Worm (Caenorhabditis elegans) whole organism, late embryonic: ENCODE results near the gene oac-40.

Source experiments
- C08G9.2 ChIP-seq: sonication (generic microtip); optimal IDR thresholded peaks from 2 replicates; lab custom pipeline; 2016; ENCODE audit warnings: mild to moderate bottlenecking, missing genetic modification characterization, moderate library complexity, missing compliant biosample characterization
- F13H6.1 ChIP-seq: sonication (generic microtip); optimal IDR thresholded peaks from 2 replicates; lab custom pipeline; 2016; ENCODE audit warnings: missing genetic modification characterization, missing compliant biosample characterization
- ahr-1 ChIP-seq: sonication (generic microtip); optimal IDR thresholded peaks from 2 replicates; lab custom pipeline; 2016; ENCODE audit warnings: missing genetic modification characterization, missing compliant biosample characterization
- ama-1 ChIP-seq: fragments of 150-350 bp; optimal IDR thresholded peaks from 2 replicates; lab custom pipeline; 2014
- ceh-18 ChIP-seq: sonication (generic microtip); optimal IDR thresholded peaks from 2 replicates; lab custom pipeline; 2016; ENCODE audit warnings: missing genetic modification characterization, missing compliant biosample characterization
- ceh-19 ChIP-seq: fragments of 200-800 bp; sonication (Bioruptor generic); optimal IDR thresholded peaks from 2 replicates; lab custom pipeline; 2018; ENCODE audit warnings: mild to moderate bottlenecking, missing genetic modification characterization, missing compliant biosample characterization
- ceh-2 ChIP-seq: sonication (generic microtip); optimal IDR thresholded peaks from 2 replicates; lab custom pipeline; 2016; ENCODE audit warnings: missing genotype, missing genetic modification characterization, missing compliant biosample characterization
- ceh-24 ChIP-seq: sonication (generic microtip); optimal IDR thresholded peaks from 2 replicates; lab custom pipeline; 2016; ENCODE audit warnings: mild to moderate bottlenecking, missing genetic modification characterization, missing compliant biosample characterization
- ceh-30 ChIP-seq: fragments of 150-350 bp; optimal IDR thresholded peaks from 2 replicates; lab custom pipeline; 2014; ENCODE audit warnings: missing biosample characterization, missing genetic modification characterization
- ceh-34 ChIP-seq: sonication (generic microtip); optimal IDR thresholded peaks from 2 replicates; lab custom pipeline; 2016; ENCODE audit warnings: mild to moderate bottlenecking, missing genetic modification characterization, missing compliant biosample characterization
- ceh-45 ChIP-seq: fragments of 200-800 bp; sonication (Bioruptor generic); IDR thresholded peaks from 2 replicates; pipeline ENCODE4 v1.3.6; 2022; ENCODE audit warnings: missing genetic modification reagents, missing genetic modification characterization, missing compliant biosample characterization
- ceh-48 ChIP-seq: sonication (generic microtip); optimal IDR thresholded peaks from 2 replicates; lab custom pipeline; 2016; ENCODE audit warnings: missing genetic modification characterization, inconsistent platforms, missing compliant biosample characterization
- ceh-6 ChIP-seq: fragments of 200-800 bp; sonication (Bioruptor generic); optimal IDR thresholded peaks from 2 replicates; lab custom pipeline; 2018; ENCODE audit warnings: mild to moderate bottlenecking, missing genetic modification characterization, missing compliant biosample characterization
- ceh-9 ChIP-seq: sonication (generic microtip); optimal IDR thresholded peaks from 2 replicates; lab custom pipeline; 2016; ENCODE audit warnings: mild to moderate bottlenecking, missing genetic modification characterization, inconsistent platforms, missing compliant biosample characterization
- dmd-4 ChIP-seq: sonication (generic microtip); optimal IDR thresholded peaks from 2 replicates; lab custom pipeline; 2016; ENCODE audit warnings: borderline replicate concordance, missing genetic modification characterization, missing compliant biosample characterization
- dve-1 ChIP-seq: sonication (generic microtip); optimal IDR thresholded peaks from 2 replicates; lab custom pipeline; 2017; ENCODE audit warnings: antibody characterized with exemption, mild to moderate bottlenecking, missing genetic modification characterization, missing compliant biosample characterization
- elt-2 ChIP-seq: sonication (generic microtip); optimal IDR thresholded peaks from 2 replicates; lab custom pipeline; 2016; ENCODE audit warnings: missing genetic modification reagents, missing genetic modification characterization, missing compliant biosample characterization
- eyg-1 ChIP-seq: sonication (generic microtip); optimal IDR thresholded peaks from 2 replicates; lab custom pipeline; 2016; ENCODE audit warnings: missing genotype, missing genetic modification characterization, missing compliant biosample characterization
- fax-1 ChIP-seq: sonication (generic microtip); optimal IDR thresholded peaks from 2 replicates; lab custom pipeline; 2016; ENCODE audit warnings: missing genotype, missing genetic modification characterization, missing compliant biosample characterization
- fkh-10 ChIP-seq: fragments of 150-350 bp; optimal IDR thresholded peaks from 2 replicates; lab custom pipeline; 2014; ENCODE audit warnings: missing biosample characterization, missing genetic modification reagents, missing genetic modification characterization
- fkh-6 ChIP-seq: sonication (generic microtip); optimal IDR thresholded peaks from 2 replicates; lab custom pipeline; 2016; ENCODE audit warnings: missing genetic modification characterization, missing compliant biosample characterization
- gmeb-2 ChIP-seq: sonication (generic microtip); optimal IDR thresholded peaks from 2 replicates; lab custom pipeline; 2016; ENCODE audit warnings: missing genetic modification characterization, inconsistent platforms, missing compliant biosample characterization
- hlh-13 ChIP-seq: fragments of 200-800 bp; sonication (Bioruptor generic); optimal IDR thresholded peaks from 2 replicates; lab custom pipeline; 2018; ENCODE audit warnings: mild to moderate bottlenecking, missing genetic modification characterization, missing compliant biosample characterization
- hlh-30 ChIP-seq: sonication (generic microtip); optimal IDR thresholded peaks from 2 replicates; lab custom pipeline; 2017; ENCODE audit warnings: antibody characterized with exemption, missing genetic modification characterization, missing compliant biosample characterization; ENCODE audit not compliant: insufficient read depth
- hlh-6 ChIP-seq: sonication (generic microtip); optimal IDR thresholded peaks from 2 replicates; lab custom pipeline; 2016; ENCODE audit warnings: missing genotype, missing genetic modification characterization, missing compliant biosample characterization
- hlh-8 ChIP-seq: sonication (generic microtip); optimal IDR thresholded peaks from 2 replicates; lab custom pipeline; 2016; ENCODE audit warnings: missing genotype, missing genetic modification characterization, missing compliant biosample characterization
- madf-2 ChIP-seq: sonication (generic microtip); optimal IDR thresholded peaks from 2 replicates; lab custom pipeline; 2017; ENCODE audit warnings: missing genetic modification characterization, missing compliant biosample characterization
- mec-3 ChIP-seq: sonication (generic microtip); optimal IDR thresholded peaks from 2 replicates; lab custom pipeline; 2016; ENCODE audit warnings: borderline replicate concordance, missing genetic modification characterization, missing compliant biosample characterization
- odd-2 ChIP-seq: sonication (generic microtip); optimal IDR thresholded peaks from 2 replicates; lab custom pipeline; 2017; ENCODE audit warnings: antibody characterized with exemption, mild to moderate bottlenecking, missing genetic modification characterization, missing compliant biosample characterization
- pat-9 ChIP-seq: fragments of 200-800 bp; sonication (Bioruptor generic); optimal IDR thresholded peaks from 2 replicates; lab custom pipeline; 2018; ENCODE audit warnings: mild to moderate bottlenecking, missing genetic modification characterization, moderate library complexity, missing compliant biosample characterization
- pax-1 ChIP-seq: fragments of 150-350 bp; optimal IDR thresholded peaks from 2 replicates; lab custom pipeline; 2014; ENCODE audit warnings: missing biosample characterization, missing genetic modification characterization
- pha-4 ChIP-seq: fragments of 150-350 bp; optimal IDR thresholded peaks from 2 replicates; lab custom pipeline; 2018; ENCODE audit warnings: missing biosample characterization, missing genetic modification reagents, missing genetic modification characterization
- pros-1 ChIP-seq: fragments of 150-350 bp; optimal IDR thresholded peaks from 2 replicates; lab custom pipeline; 2014; ENCODE audit warnings: missing biosample characterization, missing genetic modification reagents, missing genetic modification characterization
- ref-2 ChIP-seq: sonication (generic microtip); optimal IDR thresholded peaks from 2 replicates; lab custom pipeline; 2016; ENCODE audit warnings: missing genetic modification characterization, missing compliant biosample characterization
- rnt-1 ChIP-seq: sonication (generic microtip); optimal IDR thresholded peaks from 2 replicates; lab custom pipeline; 2016; ENCODE audit warnings: missing genetic modification characterization, missing compliant biosample characterization
- sdc-2 ChIP-seq: sonication (generic microtip); optimal IDR thresholded peaks from 2 replicates; lab custom pipeline; 2016; ENCODE audit warnings: missing genotype, missing genetic modification characterization, missing compliant biosample characterization
- sox-2 ChIP-seq: fragments of 200-800 bp; sonication (Bioruptor generic); IDR thresholded peaks from 2 replicates; pipeline ENCODE4 v1.3.6; 2022; ENCODE audit warnings: missing genetic modification reagents, missing genetic modification characterization, missing compliant biosample characterization
- sox-4 ChIP-seq: sonication (generic microtip); optimal IDR thresholded peaks from 2 replicates; lab custom pipeline; 2017; ENCODE audit warnings: mild to moderate bottlenecking, missing genetic modification characterization, inconsistent platforms, missing compliant biosample characterization
- unc-42 ChIP-seq: sonication (generic microtip); optimal IDR thresholded peaks from 2 replicates; lab custom pipeline; 2016; ENCODE audit warnings: missing genotype, missing genetic modification characterization, missing compliant biosample characterization
- zip-5 ChIP-seq: sonication (generic microtip); optimal IDR thresholded peaks from 2 replicates; lab custom pipeline; 2016; ENCODE audit warnings: missing genetic modification characterization, missing compliant biosample characterization
- ztf-16 ChIP-seq: sonication (generic microtip); optimal IDR thresholded peaks from 2 replicates; lab custom pipeline; 2017; ENCODE audit warnings: missing genetic modification characterization, missing compliant biosample characterization

The oac-40 gene

ce11 chrV:9009175-9009574 is 7.4 kb upstream of the oac-40 start, which contains the start of gene srx-2:
TSS of gene srx-2 (plus strand) at chrV:9009475.
- TF ChIP-seq zip-5 (no peak), ceh-24 (tag; lab: Kevin White, UChicago) (no peak), sox-2 (GFP tag; lab: Robert Waterston, UW) (no peak), hlh-8 (tag; lab: Kevin White, UChicago) (no peak), rnt-1 (tag; lab: Kevin White, UChicago) (no peak), C08G9.2 (tag; lab: Kevin White, UChicago) (no peak), ahr-1 (no peak), fax-1 (tag; lab: Kevin White, UChicago) (no peak), ceh-19 (GFP tag; lab: Kevin White, UChicago) (no peak)

ce11 chrV:9013765-9014164 is 2.8 kb upstream of the oac-40 start, which contains the start of gene srh-201:
TSS of gene srh-201 (minus strand) at chrV:9013865.
- no peak for TF ChIP-seq pha-4
- no peak for TF ChIP-seq C08G9.2 (tag; lab: Kevin White, UChicago)
- TF ChIP-seq ztf-16 (tag; lab: Kevin White, UChicago) = no peak
- TF ChIP-seq madf-2 (tag; lab: Kevin White, UChicago) = no peak
- no peak for TF ChIP-seq ref-2 (tag; lab: Kevin White, UChicago)
- no peak for TF ChIP-seq pax-1
- TF ChIP-seq gmeb-2 = no peak
- TF ChIP-seq pros-1 (tag; lab: Kevin White, UChicago) = no peak

ce11 chrV:9015540-9015939 is 1.0 kb upstream of the oac-40 start, which contains the start of gene srt-18:
TSS of gene srt-18 (minus strand) at chrV:9015640.
- no peak for TF ChIP-seq ceh-30 (tag; lab: Kevin White, UChicago)
- no peak for TF ChIP-seq fkh-10 (GFP tag; lab: Kevin White, UChicago)

ce11 chrV:9018871-9019270 is 2.3 kb downstream of the oac-40 start:
- TF ChIP-seq rnt-1 (tag; lab: Kevin White, UChicago) = no peak
- no peak for TF ChIP-seq zip-5
- TF ChIP-seq sdc-2 (tag; lab: Kevin White, UChicago) = no peak
- TF ChIP-seq unc-42 = no peak
- TF ChIP-seq hlh-30 (tag; lab: Kevin White, UChicago) = no peak
- TF ChIP-seq dmd-4 (tag; lab: Kevin White, UChicago) = no peak
- no peak for TF ChIP-seq elt-2
- TF ChIP-seq ama-1 (lab: Kevin White, UChicago) = no peak
- TF ChIP-seq hlh-13 (GFP tag; lab: Kevin White, UChicago) = no peak
- TF ChIP-seq ahr-1 = no peak
- TF ChIP-seq odd-2 (tag; lab: Kevin White, UChicago) = no peak
- TF ChIP-seq hlh-6 = no peak
- no peak for TF ChIP-seq ceh-45 (GFP tag; lab: Robert Waterston, UW)

ce11 chrV:9022078-9022477 is 5.5 kb downstream of the oac-40 start, which contains the start of gene oac-41:
TSS of gene oac-41 (minus strand) at chrV:9022178.
- TF ChIP-seq ceh-9 (no peak), elt-2 (no peak), ceh-48 (tag; lab: Kevin White, UChicago) (no peak), F13H6.1 (tag; lab: Kevin White, UChicago) (no peak), pat-9 (tag; lab: Kevin White, UChicago) (no peak), sox-4 (tag; lab: Kevin White, UChicago) (no peak), fkh-6 (no peak), ceh-30 (tag; lab: Kevin White, UChicago) (no peak), ceh-18 (tag; lab: Kevin White, UChicago) (no peak), dmd-4 (tag; lab: Kevin White, UChicago) (no peak), dve-1 (no peak), mec-3 (tag; lab: Kevin White, UChicago) (no peak), ceh-34 (no peak), ceh-24 (tag; lab: Kevin White, UChicago) (no peak), ztf-16 (tag; lab: Kevin White, UChicago) (no peak), fkh-10 (GFP tag; lab: Kevin White, UChicago) (no peak), eyg-1 (tag; lab: Kevin White, UChicago) (no peak), ceh-2 (tag; lab: Kevin White, UChicago) (no peak), ceh-6 (GFP tag; lab: Kevin White, UChicago) (no peak), hlh-30 (tag; lab: Kevin White, UChicago) (no peak)
